Worm (Caenorhabditis elegans) whole organism, L4/young adult: ENCODE measurements around the gene C01G10.18.

ENCODE experiments used
- W03F9.2 ChIP-seq: fragments of 150-350 bp; optimal IDR thresholded peaks from 2 replicates; lab custom pipeline; 2014; ENCODE audit warnings: missing biosample characterization, missing genetic modification characterization
- dao-5 ChIP-seq: sonication (generic microtip); optimal IDR thresholded peaks from 2 replicates; lab custom pipeline; 2016; ENCODE audit warnings: missing genotype, missing genetic modification characterization, moderate library complexity, missing compliant biosample characterization
- him-1 ChIP-seq: sonication (generic microtip); optimal IDR thresholded peaks from 2 replicates; lab custom pipeline; 2016; ENCODE audit warnings: missing genotype, missing genetic modification reagents, missing genetic modification characterization, missing compliant biosample characterization

DNA sequence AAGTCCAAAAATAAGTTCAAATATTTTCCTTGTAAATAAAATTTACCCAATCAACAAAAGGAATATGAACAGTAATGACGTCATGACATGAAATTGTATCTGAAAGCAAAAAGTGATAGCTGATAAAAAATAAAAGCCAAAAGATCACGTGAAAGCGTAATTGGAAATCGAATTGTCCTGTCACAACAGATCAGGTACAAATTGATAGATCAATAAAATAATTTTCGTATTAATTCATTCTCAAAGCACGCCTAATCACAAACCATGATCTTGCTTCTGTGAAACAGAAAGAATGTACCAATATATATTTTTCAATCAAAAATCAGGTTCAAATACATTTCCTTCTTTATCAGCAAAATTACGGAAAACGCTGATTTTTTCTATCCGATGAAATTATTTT, 31.0 kb upstream of the C01G10.18 start, which contains the start of gene flor-1:
- TF ChIP-seq him-1 (tag; lab: Kevin White, UChicago) (no peak), W03F9.2 (no peak), dao-5 (tag; lab: Kevin White, UChicago) (no peak)
